Fruit fly (Drosophila melanogaster) whole organism: Measurements from ENCODE around the gene CG1299.

Experiments
- EcR ChIP-seq, 2 experiments: fragments of >200 bp; optimal IDR thresholded peaks; 2 replicates each; lab custom pipeline; 2017; ENCODE audit warnings: missing biosample characterization in 2 of 2, missing genetic modification characterization in 2 of 2, missing genetic modification reagents in 2 of 2
- pan ChIP-seq: fragments of >200 bp; optimal IDR thresholded peaks from 2 replicates; lab custom pipeline; 2017

DNA sequence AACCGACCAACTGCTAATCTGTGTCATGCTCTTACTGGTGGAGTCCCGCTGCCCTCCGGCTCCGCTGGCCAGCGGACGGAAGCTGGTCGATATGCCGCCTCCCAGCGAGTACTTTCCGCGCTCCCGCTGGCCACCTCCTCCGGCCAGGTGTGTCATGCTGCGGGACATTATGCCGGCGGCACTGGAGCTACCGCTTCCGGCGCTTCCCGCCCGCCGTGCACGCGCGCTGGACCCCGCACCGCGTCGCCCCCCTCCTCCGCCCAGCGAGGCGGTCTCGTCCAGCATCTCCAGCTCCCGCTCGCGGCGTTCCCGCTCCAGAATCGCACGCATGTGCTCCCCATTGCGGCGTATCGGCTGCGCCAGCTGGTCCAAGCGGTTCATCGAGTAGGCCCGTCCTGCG lies 19.9 kb upstream of the CG1299 start:
- TF ChIP-seq pan (lab: Kevin White, UChicago) (no peak), EcR (GFP tag; optimal IDR thresholded peaks at IDR 0.05; lab: Kevin White, UChicago) (no peak)
